Fruit fly (Drosophila melanogaster): ENCODE results near the gene Rrp1.

- no peak for TF ChIP-seq dsf (GFP tag; optimal IDR thresholded peaks at IDR 0.05; ENCODE audit: borderline replicate concordance)
- TF ChIP-seq Vsx2 (GFP tag; optimal IDR thresholded peaks at IDR 0.05; ENCODE audit: partially characterized antibody) = no peak
- no peak for TF ChIP-seq h (GFP tag; optimal IDR thresholded peaks at IDR 0.05)
- TF ChIP-seq psq (GFP tag; optimal IDR thresholded peaks at IDR 0.05) = peak; percentile 79
- no peak for TF ChIP-seq Abd-B (GFP tag; optimal IDR thresholded peaks at IDR 0.05)
- no peak for TF ChIP-seq Jra (GFP tag; optimal IDR thresholded peaks at IDR 0.05)
- no peak for TF ChIP-seq Myc (optimal IDR thresholded peaks at IDR 0.05)
- no peak for TF ChIP-seq rgr (GFP tag; optimal IDR thresholded peaks at IDR 0.05)
- peak; percentile 89 for TF ChIP-seq CG9705 (GFP tag; optimal IDR thresholded peaks at IDR 0.05)
- TF ChIP-seq usp (GFP tag; optimal IDR thresholded peaks at IDR 0.05) = no peak
- TF ChIP-seq foxo (GFP tag; optimal IDR thresholded peaks at IDR 0.05) = peak in 1 of 2 experiments; percentile 93
- TF ChIP-seq CG32264 (GFP tag; optimal IDR thresholded peaks at IDR 0.05) = no peak
- TF ChIP-seq brk (GFP tag; optimal IDR thresholded peaks at IDR 0.05) = no peak
- no peak for TF ChIP-seq br (GFP tag; optimal IDR thresholded peaks at IDR 0.05)
Observed at dm6 chr2L:2976829-2977228, 4.5 kb upstream of the Rrp1 start, which contains the start of the genes CG9641 and CG3165.

Measured in whole organism, wandering third instar larva.